Worm (Caenorhabditis elegans): ENCODE results near the gene F49C12.1.

DNA sequence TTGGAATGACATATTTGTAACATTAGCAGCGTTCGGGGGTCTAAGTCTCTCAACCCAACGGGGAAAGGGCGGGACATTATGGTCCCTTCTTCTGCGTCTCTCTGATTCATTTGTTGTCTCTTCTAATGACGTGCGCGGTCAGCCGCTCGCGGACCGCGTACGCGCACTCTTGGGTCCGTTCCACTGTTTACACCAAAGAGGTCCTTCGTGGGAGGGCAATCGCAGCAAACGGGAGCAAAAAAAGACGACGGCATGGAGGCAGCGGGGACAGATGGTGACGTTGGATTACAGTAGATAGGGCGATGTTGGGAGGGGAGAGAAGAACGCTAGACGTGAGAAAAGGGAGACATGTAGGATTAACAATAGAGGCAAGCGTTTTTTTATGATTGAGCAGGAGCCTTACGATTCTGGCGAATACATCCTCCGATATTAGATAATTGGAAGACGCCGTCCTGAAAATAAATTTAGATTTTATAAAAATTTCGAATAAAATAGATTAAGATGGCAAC, 32.3 kb downstream of the F49C12.1 start, which contains the start of gene flh-1:
- no peak for TF ChIP-seq unc-62 (GFP tag; optimal IDR thresholded peaks at IDR 0.05 in 1 of 2)
- TF ChIP-seq unc-62 (tag; optimal IDR thresholded peaks at IDR 0.05): no peak
- TF ChIP-seq ztf-11 (tag; optimal IDR thresholded peaks at IDR 0.05): no peak
- no peak for TF ChIP-seq fkh-10 (GFP tag; optimal IDR thresholded peaks at IDR 0.05)
- TF ChIP-seq nhr-77 (tag; optimal IDR thresholded peaks at IDR 0.05): no peak
- TF ChIP-seq dpl-1 (GFP tag; optimal IDR thresholded peaks at IDR 0.05): no peak
- TF ChIP-seq skn-1 (tag; optimal IDR thresholded peaks at IDR 0.05): no peak
- no peak for TF ChIP-seq daf-19 (GFP tag; conservative IDR thresholded peaks at IDR 0.05)
- TF ChIP-seq unc-130 (GFP tag; optimal IDR thresholded peaks at IDR 0.05): no peak

All from whole organism, L4 larva.